Worm (Caenorhabditis elegans) whole organism, L3 larva: ENCODE measurements around the gene slc-36.3.
"Not testable (repeated sequence)": the region's sequence is repeated elsewhere in the genome, so short reads cannot be mapped to it uniquely, and the experiment has no call there.

Experiments
- ZK546.5 ChIP-seq: sonication (generic microtip); optimal IDR thresholded peaks from 2 replicates; lab custom pipeline; 2017; ENCODE audit warnings: missing biosample characterization, missing genetic modification characterization
- aly-2 ChIP-seq: fragments of 150-350 bp; optimal IDR thresholded peaks from 2 replicates; lab custom pipeline; 2014; ENCODE audit warnings: missing biosample characterization, missing genetic modification characterization
- ceh-82 ChIP-seq: fragments of 150-350 bp; optimal IDR thresholded peaks from 2 replicates; lab custom pipeline; 2014; ENCODE audit warnings: missing biosample characterization, missing genetic modification characterization
- ceh-9 ChIP-seq: sonication (generic microtip); optimal IDR thresholded peaks from 2 replicates; lab custom pipeline; 2018; ENCODE audit warnings: missing biosample characterization, missing genetic modification characterization
- daf-12 ChIP-seq: fragments of 150-350 bp; optimal IDR thresholded peaks from 2 replicates; lab custom pipeline; 2014; ENCODE audit warnings: missing biosample characterization, missing genetic modification reagents, missing genetic modification characterization
- egl-27 ChIP-seq: sonication (generic microtip); optimal IDR thresholded peaks from 4 replicates; lab custom pipeline; 2017; ENCODE audit warnings: missing biosample characterization, missing genetic modification reagents, missing genetic modification characterization
- elt-1 ChIP-seq: fragments of 150-350 bp; optimal IDR thresholded peaks from 2 replicates; lab custom pipeline; 2014; ENCODE audit warnings: missing biosample characterization, missing genetic modification characterization
- elt-2 ChIP-seq: sonication (generic microtip); optimal IDR thresholded peaks from 2 replicates; lab custom pipeline; 2016; ENCODE audit warnings: missing genetic modification reagents, mild to moderate bottlenecking, missing genetic modification characterization, missing compliant biosample characterization
- elt-3 ChIP-seq, 3 experiments: fragments of 150-350 bp in 1 of 3; sonication (generic microtip) in 2 of 3; optimal IDR thresholded peaks; 2 replicates in 2 of 3; 4 replicates in 1 of 3; lab custom pipeline; 2014 to 2017; ENCODE audit warnings: missing biosample characterization in 3 of 3, missing genetic modification characterization in 3 of 3
- eor-1 ChIP-seq, 2 experiments: fragments of 150-350 bp; optimal IDR thresholded peaks; 2 replicates each; lab custom pipeline; 2014 to 2018; ENCODE audit warnings: missing biosample characterization in 2 of 2, missing genetic modification characterization in 2 of 2
- fkh-2 ChIP-seq: fragments of 150-350 bp; optimal IDR thresholded peaks from 2 replicates; lab custom pipeline; 2014; ENCODE audit warnings: missing biosample characterization, missing genetic modification reagents, missing genetic modification characterization
- fos-1 ChIP-seq: fragments of 150-350 bp; optimal IDR thresholded peaks from 2 replicates; lab custom pipeline; 2014; ENCODE audit warnings: missing biosample characterization, missing genetic modification characterization
- jun-1 ChIP-seq: fragments of 150-350 bp; optimal IDR thresholded peaks from 2 replicates; lab custom pipeline; 2014; ENCODE audit warnings: missing biosample characterization, missing genetic modification reagents, missing genetic modification characterization
- lin-15B ChIP-seq: fragments of 150-350 bp; optimal IDR thresholded peaks from 2 replicates; lab custom pipeline; 2014; ENCODE audit warnings: missing biosample characterization, missing genetic modification characterization
- lin-39 ChIP-seq: fragments of 150-350 bp; optimal IDR thresholded peaks from 2 replicates; lab custom pipeline; 2018; ENCODE audit warnings: missing biosample characterization, missing genetic modification reagents, missing genetic modification characterization
- lsy-12 ChIP-seq: sonication (generic microtip); optimal IDR thresholded peaks from 2 replicates; lab custom pipeline; 2016; ENCODE audit warnings: mild to moderate bottlenecking, missing genetic modification characterization, missing compliant biosample characterization
- mdl-1 ChIP-seq: fragments of 150-350 bp; optimal IDR thresholded peaks from 2 replicates; lab custom pipeline; 2014; ENCODE audit warnings: missing biosample characterization, missing genetic modification characterization
- nfya-1 ChIP-seq: sonication (generic microtip); optimal IDR thresholded peaks from 2 replicates; lab custom pipeline; 2017; ENCODE audit warnings: missing genetic modification characterization, mild to moderate bottlenecking, missing compliant biosample characterization, antibody characterized with exemption, moderate library complexity; ENCODE audit not compliant: insufficient read depth
- nhr-11 ChIP-seq: fragments of 150-350 bp; optimal IDR thresholded peaks from 2 replicates; lab custom pipeline; 2014; ENCODE audit warnings: missing biosample characterization, missing genetic modification characterization
- nhr-12 ChIP-seq: fragments of 150-350 bp; optimal IDR thresholded peaks from 2 replicates; lab custom pipeline; 2014; ENCODE audit warnings: missing biosample characterization, missing genetic modification characterization
- nhr-23 ChIP-seq: fragments of 150-350 bp; optimal IDR thresholded peaks from 2 replicates; lab custom pipeline; 2014; ENCODE audit warnings: missing biosample characterization, missing genetic modification reagents, missing genetic modification characterization
- nhr-237 ChIP-seq: fragments of 150-350 bp; optimal IDR thresholded peaks from 2 replicates; lab custom pipeline; 2014; ENCODE audit warnings: missing biosample characterization, missing genetic modification characterization
- nhr-28 ChIP-seq: fragments of 150-350 bp; optimal IDR thresholded peaks from 2 replicates; lab custom pipeline; 2014; ENCODE audit warnings: missing biosample characterization, missing genetic modification characterization
- nhr-43 ChIP-seq: sonication (generic microtip); optimal IDR thresholded peaks from 2 replicates; lab custom pipeline; 2016; ENCODE audit warnings: mild to moderate bottlenecking, missing genetic modification characterization, missing compliant biosample characterization; ENCODE audit not compliant: poor library complexity, severe bottlenecking
- nhr-67 ChIP-seq: fragments of 150-350 bp; optimal IDR thresholded peaks from 2 replicates; lab custom pipeline; 2014; ENCODE audit warnings: missing biosample characterization, missing genetic modification characterization
- nhr-76 ChIP-seq: fragments of 150-350 bp; sonication (generic microtip); optimal IDR thresholded peaks from 5 replicates; lab custom pipeline; 2014; ENCODE audit warnings: missing biosample characterization, missing genetic modification characterization
- nhr-77 ChIP-seq: fragments of 150-350 bp; optimal IDR thresholded peaks from 2 replicates; lab custom pipeline; 2014; ENCODE audit warnings: missing biosample characterization, missing genetic modification characterization
- pha-4 ChIP-seq: fragments of 150-350 bp; optimal IDR thresholded peaks from 2 replicates; lab custom pipeline; 2014; ENCODE audit warnings: missing biosample characterization, missing genetic modification reagents, missing genetic modification characterization
- pqm-1 ChIP-seq: fragments of 150-350 bp; optimal IDR thresholded peaks from 2 replicates; lab custom pipeline; 2017; ENCODE audit warnings: missing biosample characterization, missing genetic modification characterization, inconsistent platforms
- skn-1 ChIP-seq: fragments of 150-350 bp; optimal IDR thresholded peaks from 2 replicates; lab custom pipeline; 2014; ENCODE audit warnings: missing biosample characterization, missing genetic modification characterization
- snpc-4 ChIP-seq: fragments of 150-350 bp; optimal IDR thresholded peaks from 2 replicates; lab custom pipeline; 2014; ENCODE audit warnings: missing biosample characterization, missing genetic modification characterization
- unc-39 ChIP-seq: sonication (generic microtip); optimal IDR thresholded peaks from 4 replicates; lab custom pipeline; 2017; ENCODE audit warnings: missing biosample characterization, missing genetic modification characterization
- zag-1 ChIP-seq: fragments of 150-350 bp; optimal IDR thresholded peaks from 2 replicates; lab custom pipeline; 2014; ENCODE audit warnings: missing biosample characterization, missing genetic modification characterization
- ztf-4 ChIP-seq: fragments of 150-350 bp; optimal IDR thresholded peaks from 2 replicates; lab custom pipeline; 2014; ENCODE audit warnings: missing biosample characterization, missing genetic modification characterization

Gene slc-36.3

DNA sequence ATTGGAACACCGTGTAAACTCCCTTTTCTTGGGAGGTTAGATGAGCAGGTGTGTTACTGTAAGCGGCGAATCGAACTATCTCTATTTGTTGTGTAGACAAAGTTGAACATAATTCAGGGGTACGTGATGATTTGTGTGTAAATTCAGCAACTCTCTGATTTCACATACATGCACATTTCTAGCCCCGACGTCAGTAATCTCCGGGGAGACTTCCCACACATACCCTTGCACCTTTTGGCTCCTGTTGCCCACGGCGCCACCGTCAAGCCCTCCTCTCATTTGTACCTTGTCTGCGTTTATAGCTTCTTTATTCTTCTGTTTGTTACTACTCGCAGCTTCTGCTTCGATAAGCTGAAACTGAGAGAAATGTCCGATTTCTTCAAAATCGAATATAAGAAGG lies 25.1 kb downstream of the slc-36.3 start, which contains the start of gene Y38H6C.25:
Gene Y38H6C.25 (plus strand): TSS at position 301 of the 400 bp plus-strand sequence.
- TF ChIP-seq ceh-82 (tag; lab: Kevin White, UChicago) (no peak), elt-1 (tag; lab: Kevin White, UChicago) (no peak), nhr-77 (tag; lab: Kevin White, UChicago) (no peak), nhr-67 (tag; lab: Kevin White, UChicago) (no peak), pha-4 (no peak)

DNA sequence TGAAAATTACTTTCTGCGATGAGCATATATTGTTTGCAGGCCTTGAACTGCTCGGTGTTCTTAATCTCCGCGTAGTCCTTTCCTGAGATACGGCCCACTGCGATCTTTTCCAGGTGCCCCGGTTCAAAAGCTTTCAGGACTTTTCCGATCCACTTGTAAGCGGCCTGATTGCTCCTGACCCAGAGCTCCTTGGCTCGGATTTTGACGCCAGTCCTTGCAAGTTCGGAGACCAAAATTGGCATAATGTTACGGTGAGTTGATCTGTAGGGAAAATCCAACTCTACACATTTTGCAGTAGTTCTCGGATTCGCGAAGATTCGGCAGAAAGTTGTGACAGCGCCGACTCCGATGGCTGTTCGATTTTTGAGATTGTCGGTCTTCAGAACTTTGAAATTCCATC lies 27.0 kb downstream of the slc-36.3 start:
- no peak for TF ChIP-seq snpc-4 (tag; lab: Kevin White, UChicago)
- TF ChIP-seq unc-39: no peak
- TF ChIP-seq skn-1 (tag; lab: Kevin White, UChicago): no peak
- no peak for TF ChIP-seq ceh-82 (tag; lab: Kevin White, UChicago)
- TF ChIP-seq nhr-12: no peak
- no peak for TF ChIP-seq nhr-23 (tag; lab: Kevin White, UChicago)
- TF ChIP-seq lsy-12 (tag; lab: Kevin White, UChicago): no peak
- TF ChIP-seq aly-2 (tag; lab: Kevin White, UChicago): no peak
- TF ChIP-seq nhr-237 (tag; lab: Kevin White, UChicago): no peak
- no peak for TF ChIP-seq nhr-77 (tag; lab: Kevin White, UChicago)
- TF ChIP-seq mdl-1 (tag; lab: Kevin White, UChicago): no peak
- no peak for TF ChIP-seq nhr-67 (tag; lab: Kevin White, UChicago)
- no peak for TF ChIP-seq zag-1

DNA sequence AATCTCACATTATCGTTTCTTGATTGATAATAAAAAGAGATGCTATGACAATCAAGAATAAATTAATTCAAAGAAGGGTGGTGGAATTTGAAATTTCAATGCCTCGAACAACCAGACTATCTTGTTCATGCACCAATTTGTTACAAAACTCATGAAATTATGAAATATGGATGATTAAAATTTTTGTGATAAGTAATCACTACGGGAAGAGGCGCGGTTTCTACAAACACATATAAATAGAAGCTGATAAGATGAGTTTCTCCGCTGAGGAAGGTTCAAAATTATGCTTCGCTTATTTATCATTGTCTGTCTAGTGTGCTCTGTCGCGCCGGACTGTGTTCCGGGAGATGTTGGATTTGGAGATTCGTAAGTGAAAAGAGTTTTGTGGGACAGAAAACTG lies 29.5 kb downstream of the slc-36.3 start:
- TF ChIP-seq elt-2 (tag; lab: Kevin White, UChicago) (peak; percentile 58), nhr-237 (tag; lab: Kevin White, UChicago) (no peak), ZK546.5 (tag; lab: Kevin White, UChicago) (no peak), eor-1 (tag; optimal IDR thresholded peaks at IDR 0.05; lab: Kevin White, UChicago) (no peak), pqm-1 (tag; lab: Kevin White, UChicago) (no peak)

DNA sequence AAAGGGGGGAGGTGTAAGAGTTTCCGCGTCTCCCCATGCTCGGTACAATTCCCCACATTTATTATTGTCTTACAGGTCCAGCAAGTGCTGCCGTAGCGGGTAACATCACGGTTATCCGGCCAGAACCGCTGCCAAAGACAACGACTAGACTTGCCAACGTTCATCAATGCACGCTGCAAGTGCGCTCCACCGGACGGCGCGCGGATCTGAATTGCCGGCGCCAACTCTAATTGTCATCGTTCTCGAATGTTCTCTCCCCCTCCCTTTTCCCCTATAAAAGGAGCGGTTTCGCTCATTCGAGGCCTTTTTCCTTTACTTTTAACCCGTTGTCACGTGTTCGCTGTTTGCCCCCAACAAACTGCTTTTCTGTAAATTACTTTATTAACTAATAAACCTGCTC lies 30.3 kb downstream of the slc-36.3 start, which contains the start of gene Y38H6C.8:
Gene Y38H6C.8 (plus strand): TSS at position 301 of the 400 bp plus-strand sequence.
- TF ChIP-seq nhr-77, snpc-4, egl-27 (tag; lab: Kevin White, UChicago): not testable (repeated sequence)

DNA sequence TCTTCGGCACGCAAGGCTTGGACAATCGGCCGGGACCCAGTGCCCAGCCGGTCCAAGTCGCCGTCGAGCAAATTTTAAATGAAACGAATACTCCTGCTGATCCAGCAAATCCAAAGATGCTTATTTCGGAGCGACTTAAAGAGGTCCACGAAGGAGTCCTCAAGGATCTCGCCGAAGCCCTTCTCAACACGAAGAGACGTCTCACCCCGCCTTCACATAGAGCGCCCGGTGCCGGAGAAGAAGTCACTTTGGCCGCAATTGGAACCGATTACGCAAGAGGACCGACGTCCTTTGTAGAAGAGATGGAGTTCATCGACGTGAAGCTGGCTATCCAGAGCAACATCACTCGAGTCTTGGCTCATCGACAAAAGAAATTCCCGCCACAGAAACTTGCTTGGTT lies 34.6 kb downstream of the slc-36.3 start:
- TF ChIP-seq lin-39 (no peak), ceh-9 (tag; lab: Kevin White, UChicago) (no peak), egl-27 (tag; lab: Kevin White, UChicago) (no peak), pqm-1 (tag; lab: Kevin White, UChicago) (no peak), daf-12 (tag; lab: Kevin White, UChicago) (no peak), snpc-4 (tag; lab: Kevin White, UChicago) (no peak), elt-2 (tag; lab: Kevin White, UChicago) (no peak), fkh-2 (no peak), ztf-4 (tag; lab: Kevin White, UChicago) (no peak), lin-15B (no peak), elt-3 (tag; optimal IDR thresholded peaks at IDR 0.05; lab: Kevin White, UChicago) (no peak), nhr-11 (tag; lab: Kevin White, UChicago) (no peak), fos-1 (no peak), nfya-1 (tag; lab: Kevin White, UChicago) (no peak), jun-1 (no peak), elt-1 (tag; lab: Kevin White, UChicago) (no peak), nhr-28 (tag; lab: Kevin White, UChicago) (no peak), skn-1 (tag; lab: Kevin White, UChicago) (no peak)

DNA sequence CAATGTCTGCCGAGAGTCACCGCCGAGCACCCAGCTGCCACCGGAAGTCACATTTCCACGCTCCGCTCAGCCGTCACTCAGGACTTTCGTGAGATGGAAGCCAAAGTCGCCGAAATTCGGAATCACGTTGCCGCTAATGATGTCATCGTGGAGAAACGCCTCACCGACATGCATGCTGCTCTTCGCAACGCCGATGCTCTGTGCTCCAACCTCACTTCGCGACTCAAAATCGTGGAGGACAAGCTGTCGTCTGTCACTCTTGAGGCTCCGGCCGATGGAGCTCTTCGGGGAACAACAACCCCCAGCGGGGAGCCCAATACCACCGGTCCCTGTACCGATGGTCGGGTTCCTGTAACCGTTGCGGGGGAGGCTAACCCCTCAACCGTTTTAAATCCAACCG lies 37.5 kb downstream of the slc-36.3 start:
- TF ChIP-seq lsy-12 (tag; lab: Kevin White, UChicago): no peak
- TF ChIP-seq pqm-1 (tag; lab: Kevin White, UChicago): no peak
- TF ChIP-seq nhr-76 (tag; lab: Kevin White, UChicago): no peak
- no peak for TF ChIP-seq elt-3 (tag; optimal IDR thresholded peaks at IDR 0.05; lab: Kevin White, UChicago)
- TF ChIP-seq ceh-9 (tag; lab: Kevin White, UChicago): no peak
- no peak for TF ChIP-seq elt-2 (tag; lab: Kevin White, UChicago)
- TF ChIP-seq nhr-43 (tag; lab: Kevin White, UChicago): no peak
- TF ChIP-seq, all 47 proteins: peak for 0
